Fruit fly (Drosophila melanogaster) whole organism, embryonic: ENCODE measurements around the gene CG16813.

ENCODE experiments used
- Asciz ChIP-seq: fragments of 200-800 bp; sonication (Bioruptor generic); optimal IDR thresholded peaks from 2 replicates; lab custom pipeline; 2017; ENCODE audit warnings: missing biosample characterization, mild to moderate bottlenecking, missing genetic modification characterization, missing genetic modification reagents
- Atf6 ChIP-seq: fragments of 200-800 bp; sonication (Bioruptor generic); IDR thresholded peaks from 2 replicates; pipeline ENCODE4 v1.3.6; 2022; ENCODE audit warnings: missing biosample characterization, missing genetic modification characterization
- B-H2 ChIP-seq: fragments of 200-800 bp; sonication (Bioruptor generic); optimal IDR thresholded peaks from 2 replicates; lab custom pipeline; 2018; ENCODE audit warnings: missing biosample characterization, mild to moderate bottlenecking, missing genetic modification characterization
- CG10274 ChIP-seq: fragments of 200-800 bp; sonication (Bioruptor generic); optimal IDR thresholded peaks from 3 replicates; lab custom pipeline; 2017; ENCODE audit warnings: missing biosample characterization, mild to moderate bottlenecking, missing genetic modification characterization
- CG11696 ChIP-seq: fragments of 200-800 bp; sonication (Bioruptor generic); IDR thresholded peaks from 2 replicates; pipeline ENCODE4 v1.3.6; 2022; ENCODE audit warnings: missing biosample characterization, missing genetic modification characterization
- CG12071 ChIP-seq: fragments of 200-800 bp; sonication (Bioruptor generic); optimal IDR thresholded peaks from 3 replicates; lab custom pipeline; 2018; ENCODE audit warnings: missing biosample characterization, mild to moderate bottlenecking, missing genetic modification characterization
- CG12236 ChIP-seq: fragments of 200-800 bp; sonication (Bioruptor generic); optimal IDR thresholded peaks from 2 replicates; lab custom pipeline; 2016; ENCODE audit warnings: missing biosample characterization, missing genetic modification characterization
- CG1233 ChIP-seq: fragments of 200-800 bp; sonication (Bioruptor generic); optimal IDR thresholded peaks from 4 replicates; lab custom pipeline; 2018; ENCODE audit warnings: missing biosample characterization, mild to moderate bottlenecking, missing genetic modification characterization
- CG13624 ChIP-seq: fragments of 200-800 bp; sonication (Bioruptor generic); optimal IDR thresholded peaks from 2 replicates; lab custom pipeline; 2016; ENCODE audit warnings: missing biosample characterization, missing genetic modification characterization
- CG14710 ChIP-seq: fragments of 200-800 bp; sonication (Bioruptor generic); optimal IDR thresholded peaks from 3 replicates; lab custom pipeline; 2019; ENCODE audit warnings: missing biosample characterization, mild to moderate bottlenecking, missing genetic modification characterization, moderate library complexity
- CG18764 ChIP-seq: fragments of 200-800 bp; sonication (Bioruptor generic); optimal IDR thresholded peaks from 3 replicates; lab custom pipeline; 2016; ENCODE audit warnings: missing biosample characterization, missing genetic modification characterization
- CG32772 ChIP-seq: fragments of 200-800 bp; sonication (Bioruptor generic); IDR thresholded peaks from 2 replicates; pipeline ENCODE4 v1.3.6; 2022; ENCODE audit warnings: missing biosample characterization, missing genetic modification characterization
- CG34224 ChIP-seq: fragments of 200-800 bp; sonication (Bioruptor generic); IDR thresholded peaks from 3 replicates; pipeline ENCODE4 v1.3.6; 2022; ENCODE audit warnings: missing biosample characterization, missing genetic modification characterization; ENCODE audit not compliant: partially characterized antibody
- CG4820 ChIP-seq: fragments of 200-800 bp; sonication (Bioruptor generic); optimal IDR thresholded peaks from 3 replicates; lab custom pipeline; 2016; ENCODE audit warnings: missing biosample characterization, missing genetic modification characterization
- CG5953 ChIP-seq: fragments of 200-800 bp; sonication (Bioruptor generic); IDR thresholded peaks from 2 replicates; pipeline ENCODE4 v1.3.6; 2022; ENCODE audit warnings: missing biosample characterization, missing genetic modification characterization
- CG6272 ChIP-seq: fragments of 200-800 bp; sonication (Bioruptor generic); IDR thresholded peaks from 2 replicates; pipeline ENCODE4 v1.3.6; 2022; ENCODE audit warnings: missing biosample characterization, missing genetic modification characterization
- CG6765 ChIP-seq: fragments of 200-800 bp; sonication (Bioruptor generic); optimal IDR thresholded peaks from 3 replicates; lab custom pipeline; 2017; ENCODE audit warnings: missing biosample characterization, mild to moderate bottlenecking, missing genetic modification characterization
- CG6791 ChIP-seq: fragments of 200-800 bp; sonication (Bioruptor generic); IDR thresholded peaks from 3 replicates; pipeline ENCODE4 v1.3.6; 2022; ENCODE audit warnings: missing biosample characterization, missing genetic modification characterization; ENCODE audit not compliant: partially characterized antibody
- CG7556 ChIP-seq: fragments of 200-800 bp; sonication (Bioruptor generic); optimal IDR thresholded peaks from 2 replicates; lab custom pipeline; 2017; ENCODE audit warnings: missing biosample characterization, mild to moderate bottlenecking, missing genetic modification characterization
- CG7786 ChIP-seq: fragments of 200-800 bp; sonication (Bioruptor generic); optimal IDR thresholded peaks from 2 replicates; lab custom pipeline; 2016; ENCODE audit warnings: missing biosample characterization, missing genetic modification characterization
- CG9215 ChIP-seq: fragments of 200-800 bp; sonication (Bioruptor generic); IDR thresholded peaks from 2 replicates; pipeline ENCODE4 v1.3.6; 2022; ENCODE audit warnings: missing biosample characterization, missing genetic modification characterization
- CG9727 ChIP-seq: fragments of 200-800 bp; sonication (Bioruptor generic); optimal IDR thresholded peaks from 3 replicates; lab custom pipeline; 2017; ENCODE audit warnings: missing biosample characterization, mild to moderate bottlenecking, missing genetic modification characterization
- CG9876 ChIP-seq: fragments of 200-800 bp; sonication (Bioruptor generic); optimal IDR thresholded peaks from 2 replicates; lab custom pipeline; 2016; ENCODE audit warnings: missing biosample characterization, missing genetic modification characterization
- CkIIα-i1 ChIP-seq: fragments of 200-800 bp; sonication (Bioruptor generic); IDR thresholded peaks from 2 replicates; pipeline ENCODE4 v1.3.6; 2022; ENCODE audit warnings: missing biosample characterization, missing genetic modification characterization
- D19A ChIP-seq: fragments of 200-800 bp; optimal IDR thresholded peaks from 3 replicates; lab custom pipeline; 2019; ENCODE audit warnings: missing biosample characterization, mild to moderate bottlenecking, missing genetic modification characterization, moderate library complexity
- E2f2 ChIP-seq: fragments of 200-800 bp; sonication (Bioruptor generic); IDR thresholded peaks from 2 replicates; pipeline ENCODE4 v1.3.6; 2022; ENCODE audit warnings: missing biosample characterization, missing genetic modification characterization
- Ets65A ChIP-seq: fragments of 200-800 bp; sonication (Bioruptor generic); peaks from one replicate; lab custom pipeline; 2016; ENCODE audit warnings: missing biosample characterization, missing genetic modification characterization
- Ets97D ChIP-seq: fragments of 200-800 bp; sonication (Bioruptor generic); optimal IDR thresholded peaks from 3 replicates; lab custom pipeline; 2016; ENCODE audit warnings: missing biosample characterization, missing genetic modification characterization
- Fer2 ChIP-seq: fragments of 200-800 bp; sonication (Bioruptor generic); optimal IDR thresholded peaks from 2 replicates; lab custom pipeline; 2018; ENCODE audit warnings: missing biosample characterization, mild to moderate bottlenecking, missing genetic modification characterization, moderate library complexity
- H15 ChIP-seq: fragments of 200-800 bp; sonication (Bioruptor generic); IDR thresholded peaks from 3 replicates; pipeline ENCODE4 v1.3.6; 2022; ENCODE audit warnings: missing biosample characterization, missing genetic modification characterization
- Hand ChIP-seq: fragments of 200-800 bp; sonication (Bioruptor generic); optimal IDR thresholded peaks from 2 replicates; lab custom pipeline; 2017; ENCODE audit warnings: mild to moderate bottlenecking, missing biosample characterization, missing genetic modification reagents, missing genetic modification characterization
- HmgD ChIP-seq: fragments of 200-800 bp; sonication (Bioruptor generic); optimal IDR thresholded peaks from 3 replicates; lab custom pipeline; 2016; ENCODE audit warnings: missing biosample characterization, missing genetic modification characterization
- Hr3 ChIP-seq: fragments of 200-800 bp; sonication (Bioruptor generic); optimal IDR thresholded peaks from 3 replicates; lab custom pipeline; 2016; ENCODE audit warnings: missing biosample characterization, missing genetic modification characterization
- NFAT ChIP-seq: fragments of 200-800 bp; sonication (Bioruptor generic); IDR thresholded peaks from 2 replicates; pipeline ENCODE4 v1.3.6; 2022; ENCODE audit warnings: missing biosample characterization, missing genetic modification characterization
- NK7.1 ChIP-seq: fragments of 200-800 bp; sonication (Bioruptor generic); optimal IDR thresholded peaks from 3 replicates; lab custom pipeline; 2016; ENCODE audit warnings: missing biosample characterization, missing genetic modification characterization
- Nf-YB ChIP-seq: fragments of 200-800 bp; sonication (Bioruptor generic); optimal IDR thresholded peaks from 3 replicates; lab custom pipeline; 2019; ENCODE audit warnings: missing biosample characterization, mild to moderate bottlenecking, missing genetic modification characterization, moderate library complexity
- Pdp1 ChIP-seq, 2 experiments: fragments of 200-800 bp; sonication (Bioruptor generic); optimal IDR thresholded peaks; 3 replicates each; lab custom pipeline; 2016; ENCODE audit warnings: missing biosample characterization in 2 of 2, missing genetic modification characterization in 2 of 2, mild to moderate bottlenecking in 1 of 2, moderate library complexity in 1 of 2
- Scr ChIP-seq: fragments of 200-800 bp; sonication (Bioruptor generic); IDR thresholded peaks from 2 replicates; pipeline ENCODE4 v1.3.6; 2022; ENCODE audit warnings: missing biosample characterization, missing genetic modification characterization; ENCODE audit not compliant: partially characterized antibody
- Side ChIP-seq: fragments of 200-800 bp; sonication (Bioruptor generic); optimal IDR thresholded peaks from 2 replicates; lab custom pipeline; 2016; ENCODE audit warnings: missing biosample characterization, missing genetic modification characterization
- Sry-δ ChIP-seq: fragments of 200-800 bp; sonication (Bioruptor generic); optimal IDR thresholded peaks from 2 replicates; lab custom pipeline; 2016; ENCODE audit warnings: missing biosample characterization, missing genetic modification characterization
- Tbp ChIP-seq: fragments of >200 bp; optimal IDR thresholded peaks from 2 replicates; lab custom pipeline; 2018; ENCODE audit warnings: missing biosample characterization, missing genetic modification characterization
- Xrp1 ChIP-seq: fragments of 200-800 bp; sonication (Bioruptor generic); IDR thresholded peaks from 2 replicates; pipeline ENCODE4 v1.3.6; 2022; ENCODE audit warnings: missing biosample characterization, missing genetic modification characterization
- da ChIP-seq: fragments of 200-800 bp; sonication (Bioruptor generic); optimal IDR thresholded peaks from 2 replicates; lab custom pipeline; 2016; ENCODE audit warnings: missing biosample characterization, missing genetic modification characterization
- dmrt11E ChIP-seq: fragments of 200-800 bp; sonication (Bioruptor generic); optimal IDR thresholded peaks from 3 replicates; lab custom pipeline; 2018; ENCODE audit warnings: missing biosample characterization, mild to moderate bottlenecking, missing genetic modification characterization, moderate library complexity
- dpn ChIP-seq, 2 experiments: fragments of 200-800 bp; sonication (Bioruptor generic); optimal IDR thresholded peaks; 3 replicates each; lab custom pipeline; 2016; ENCODE audit warnings: missing biosample characterization in 2 of 2, missing genetic modification characterization in 2 of 2
- gsb-n ChIP-seq: fragments of 200-800 bp; sonication (Bioruptor generic); optimal IDR thresholded peaks from 3 replicates; lab custom pipeline; 2018; ENCODE audit warnings: missing biosample characterization, mild to moderate bottlenecking, missing genetic modification characterization
- ind ChIP-seq: fragments of 200-800 bp; sonication (Bioruptor generic); optimal IDR thresholded peaks from 3 replicates; lab custom pipeline; 2016; ENCODE audit warnings: missing biosample characterization, missing genetic modification characterization
- pum ChIP-seq: fragments of 200-800 bp; sonication (Bioruptor generic); optimal IDR thresholded peaks from 2 replicates; lab custom pipeline; 2016; ENCODE audit warnings: missing biosample characterization, missing genetic modification characterization
- stc ChIP-seq: fragments of 200-800 bp; sonication (Bioruptor generic); IDR thresholded peaks from 2 replicates; pipeline ENCODE4 v1.3.6; 2022; ENCODE audit warnings: missing biosample characterization, missing genetic modification characterization
- zen2 ChIP-seq: fragments of 200-800 bp; sonication (Bioruptor generic); IDR thresholded peaks from 3 replicates; pipeline ENCODE4 v1.3.6; 2022; ENCODE audit warnings: missing biosample characterization, missing genetic modification characterization; ENCODE audit not compliant: partially characterized antibody
- zfh2 ChIP-seq: fragments of 200-800 bp; sonication (Bioruptor generic); optimal IDR thresholded peaks from 2 replicates; lab custom pipeline; 2016; ENCODE audit warnings: missing biosample characterization, missing genetic modification characterization

CG16813 gene

dm6 chr2L:13222225-13222648 lies 5.1 kb upstream of the CG16813 start, which contains the start of the genes Ski6 and CG16812:
Ski6 (minus strand) TSS chr2L:13222429.
CG16812 (plus strand) TSS chr2L:13222587.
- TF ChIP-seq CG10274 (GFP tag; lab: Kevin White, UChicago) (no peak), Pdp1 (GFP tag; optimal IDR thresholded peaks at IDR 0.05; lab: Kevin White, UChicago) (peak; percentile 42 to 56), Scr (GFP tag; lab: Robert Waterston, UW) (0 out of 2 replicates have a peak, but pooled peaks have one; percentile 37), CG13624 (GFP tag; lab: Kevin White, UChicago) (peak; percentile 31), dmrt11E (tag; lab: Kevin White, UChicago) (peak; percentile 67), CG18764 (GFP tag; lab: Kevin White, UChicago) (peak; percentile 47), Atf6 (peak; percentile 66), CG4820 (GFP tag; lab: Kevin White, UChicago) (peak; percentile 53), CG32772 (GFP tag; lab: Robert Waterston, UW) (peak; percentile 56), CG1233 (GFP tag; lab: Kevin White, UChicago) (peak; percentile 25), pum (GFP tag; lab: Kevin White, UChicago) (peak; percentile 33), CG6765 (peak; percentile 7), CG6791 (GFP tag; lab: Robert Waterston, UW) (peak; percentile 35; the same call in 1 of the 3 replicates), CkIIα-i1 (GFP tag; lab: Robert Waterston, UW) (no peak), D19A (no peak), H15 (GFP tag; lab: Robert Waterston, UW) (peak; percentile 42; the same call in 1 of the 3 replicates), CG6272 (GFP tag; lab: Robert Waterston, UW) (no peak), da (GFP tag; lab: Kevin White, UChicago) (no peak), NK7.1 (GFP tag; lab: Kevin White, UChicago) (no peak), CG7556 (peak; percentile 65), E2f2 (GFP tag; lab: Robert Waterston, UW) (peak; percentile 58; the same call in 1 of the 2 replicates), ind (GFP tag; lab: Kevin White, UChicago) (peak; percentile 72), CG9727 (GFP tag; lab: Kevin White, UChicago) (peak; percentile 63), HmgD (GFP tag; lab: Kevin White, UChicago) (no peak), CG5953 (no peak), CG34224 (GFP tag; lab: Robert Waterston, UW) (0 out of 3 replicates have a peak, but pooled peaks have one; percentile 31), B-H2 (GFP tag; lab: Kevin White, UChicago) (no peak), Hr3 (GFP tag; lab: Kevin White, UChicago) (peak; percentile 71), Nf-YB (GFP tag; lab: Kevin White, UChicago) (peak; percentile 47), CG12071 (GFP tag; lab: Kevin White, UChicago) (no peak), Tbp (GFP tag; lab: Kevin White, UChicago) (no peak), Ets65A (peak; percentile 79), CG14710 (tag; lab: Kevin White, UChicago) (peak; percentile 88), dpn (GFP tag; optimal IDR thresholded peaks at IDR 0.05; lab: Kevin White, UChicago) (peak; percentile 2 to 80), Hand (GFP tag; lab: Kevin White, UChicago) (no peak), Ets97D (GFP tag; lab: Kevin White, UChicago) (peak; percentile 45), zen2 (GFP tag; lab: Robert Waterston, UW) (no peak), Asciz (GFP tag; lab: Kevin White, UChicago) (no peak), CG11696 (GFP tag; lab: Robert Waterston, UW) (0 out of 2 replicates have a peak, but pooled peaks have one; percentile 36), Side (GFP tag; lab: Kevin White, UChicago) (no peak), CG9876 (GFP tag; lab: Kevin White, UChicago) (no peak), gsb-n (tag; lab: Kevin White, UChicago) (peak; percentile 68), CG12236 (GFP tag; lab: Kevin White, UChicago) (no peak), Fer2 (tag; lab: Kevin White, UChicago) (peak; percentile 66), CG9215 (GFP tag; lab: Robert Waterston, UW) (peak; percentile 50), Sry-δ (peak; percentile 42), CG7786 (peak; percentile 12), NFAT (GFP tag; lab: Robert Waterston, UW) (peak; percentile 48; the same call in 1 of the 2 replicates), Xrp1 (peak; percentile 76), stc (GFP tag; lab: Robert Waterston, UW) (peak; percentile 65), zfh2 (GFP tag; lab: Kevin White, UChicago) (peak; percentile 15)
